Worm (Caenorhabditis elegans): ENCODE measurements around the gene C07B5.3.

ce11 chrX:9543352-9543751 lies 20.3 kb upstream of the C07B5.3 start, which contains the start of gene F49E2.5:
- no peak for TF ChIP-seq ztf-23 (GFP tag; IDR thresholded peaks at IDR 0.05)
- no peak for TF ChIP-seq flt-1 (GFP tag; IDR thresholded peaks at IDR 0.05)
- no peak for TF ChIP-seq med-1 (GFP tag; optimal IDR thresholded peaks at IDR 0.05; ENCODE audit: insufficient read depth)
- TF ChIP-seq klf-2 (GFP tag; conservative IDR thresholded peaks at IDR 0.05): no peak
